Fruit fly (Drosophila melanogaster) whole organism, embryonic: ENCODE data around the gene CG13131.
A peak's percentile ranks its signal among the peaks of the same experiment; 100 is the strongest.

Source experiments
- ATbp ChIP-seq: fragments of 200-800 bp; sonication (Bioruptor generic); optimal IDR thresholded peaks from 2 replicates; lab custom pipeline; 2017; ENCODE audit warnings: missing biosample characterization, mild to moderate bottlenecking, missing genetic modification characterization, missing genetic modification reagents
- Asciz ChIP-seq: fragments of 200-800 bp; sonication (Bioruptor generic); optimal IDR thresholded peaks from 2 replicates; lab custom pipeline; 2017; ENCODE audit warnings: missing biosample characterization, mild to moderate bottlenecking, missing genetic modification characterization, missing genetic modification reagents
- Bdp1 ChIP-seq: fragments of 200-800 bp; sonication (Bioruptor generic); optimal IDR thresholded peaks from 3 replicates; lab custom pipeline; 2016; ENCODE audit warnings: missing biosample characterization, missing genetic modification characterization
- CG11456 ChIP-seq: fragments of 200-800 bp; sonication (Bioruptor generic); IDR thresholded peaks from 3 replicates; pipeline ENCODE4 v1.3.6; 2022; ENCODE audit warnings: missing biosample characterization, missing genetic modification characterization
- CG11560 ChIP-seq: fragments of 200-800 bp; sonication (Bioruptor generic); IDR thresholded peaks from 3 replicates; pipeline ENCODE4 v1.3.6; 2022; ENCODE audit warnings: missing biosample characterization, missing genetic modification characterization
- CG13424 ChIP-seq: fragments of 200-800 bp; sonication (Bioruptor generic); optimal IDR thresholded peaks from 2 replicates; lab custom pipeline; 2019; ENCODE audit warnings: missing biosample characterization, mild to moderate bottlenecking, missing genetic modification characterization, moderate library complexity
- CG16863 ChIP-seq: fragments of 200-800 bp; sonication (Bioruptor generic); optimal IDR thresholded peaks from 3 replicates; lab custom pipeline; 2016; ENCODE audit warnings: missing biosample characterization, missing genetic modification characterization
- CG17328 ChIP-seq: fragments of 200-800 bp; sonication (Bioruptor generic); IDR thresholded peaks from 2 replicates; pipeline ENCODE4 v1.3.6; 2022; ENCODE audit warnings: missing biosample characterization, missing genetic modification characterization
- CG17359 ChIP-seq: fragments of 200-800 bp; sonication (Bioruptor generic); optimal IDR thresholded peaks from 3 replicates; lab custom pipeline; 2018; ENCODE audit warnings: missing biosample characterization, mild to moderate bottlenecking, missing genetic modification characterization, moderate library complexity
- CG18764 ChIP-seq: fragments of 200-800 bp; sonication (Bioruptor generic); optimal IDR thresholded peaks from 3 replicates; lab custom pipeline; 2016; ENCODE audit warnings: missing biosample characterization, missing genetic modification characterization
- CG2875 ChIP-seq: fragments of 200-800 bp; sonication (Bioruptor generic); optimal IDR thresholded peaks from 2 replicates; lab custom pipeline; 2017; ENCODE audit warnings: missing biosample characterization, mild to moderate bottlenecking, missing genetic modification characterization, missing genetic modification reagents
- CG30403 ChIP-seq: fragments of 200-800 bp; sonication (Bioruptor generic); optimal IDR thresholded peaks from 3 replicates; lab custom pipeline; 2016; ENCODE audit warnings: missing biosample characterization, missing genetic modification characterization
- CG33557 ChIP-seq: fragments of 200-800 bp; sonication (Bioruptor generic); optimal IDR thresholded peaks from 2 replicates; lab custom pipeline; 2019; ENCODE audit warnings: missing biosample characterization, mild to moderate bottlenecking, missing genetic modification characterization, moderate library complexity
- CG42726 ChIP-seq: fragments of 200-800 bp; sonication (Bioruptor generic); IDR thresholded peaks from 2 replicates; pipeline ENCODE4 v1.3.6; 2022; ENCODE audit warnings: missing biosample characterization, missing genetic modification characterization; ENCODE audit not compliant: partially characterized antibody
- CG6175 ChIP-seq: fragments of 200-800 bp; sonication (Bioruptor generic); IDR thresholded peaks from 3 replicates; pipeline ENCODE4 v1.3.6; 2022; ENCODE audit warnings: missing biosample characterization, missing genetic modification characterization
- CG6272 ChIP-seq: fragments of 200-800 bp; sonication (Bioruptor generic); IDR thresholded peaks from 2 replicates; pipeline ENCODE4 v1.3.6; 2022; ENCODE audit warnings: missing biosample characterization, missing genetic modification characterization
- CG6813 ChIP-seq: fragments of 200-800 bp; sonication (Bioruptor generic); optimal IDR thresholded peaks from 2 replicates; lab custom pipeline; 2017; ENCODE audit warnings: missing biosample characterization, missing genetic modification characterization, mild to moderate bottlenecking, moderate library complexity, missing genetic modification reagents
- CG7357 ChIP-seq: fragments of 200-800 bp; sonication (Bioruptor generic); IDR thresholded peaks from 3 replicates; pipeline ENCODE4 v1.3.6; 2022; ENCODE audit warnings: missing biosample characterization, missing genetic modification characterization
- CG8281 ChIP-seq: fragments of 200-800 bp; sonication (Bioruptor generic); optimal IDR thresholded peaks from 2 replicates; lab custom pipeline; 2018; ENCODE audit warnings: missing biosample characterization, mild to moderate bottlenecking, missing genetic modification characterization, moderate library complexity
- CG9609 ChIP-seq: fragments of 200-800 bp; sonication (Bioruptor generic); optimal IDR thresholded peaks from 3 replicates; lab custom pipeline; 2016; ENCODE audit warnings: missing biosample characterization, missing genetic modification characterization
- CkIIα-i1 ChIP-seq: fragments of 200-800 bp; sonication (Bioruptor generic); IDR thresholded peaks from 2 replicates; pipeline ENCODE4 v1.3.6; 2022; ENCODE audit warnings: missing biosample characterization, missing genetic modification characterization
- CrebB ChIP-seq: fragments of 200-800 bp; sonication (Bioruptor generic); optimal IDR thresholded peaks from 3 replicates; lab custom pipeline; 2018; ENCODE audit warnings: missing biosample characterization, mild to moderate bottlenecking, missing genetic modification characterization
- Dref ChIP-seq: fragments of 200-800 bp; sonication (Bioruptor generic); IDR thresholded peaks from 2 replicates; pipeline ENCODE4 v1.3.6; 2022; ENCODE audit warnings: missing biosample characterization, missing genetic modification characterization
- E2f2 ChIP-seq: fragments of 200-800 bp; sonication (Bioruptor generic); IDR thresholded peaks from 2 replicates; pipeline ENCODE4 v1.3.6; 2022; ENCODE audit warnings: missing biosample characterization, missing genetic modification characterization
- Jarid2 ChIP-seq: fragments of 200-800 bp; sonication (Bioruptor generic); optimal IDR thresholded peaks from 3 replicates; lab custom pipeline; 2017; ENCODE audit warnings: mild to moderate bottlenecking, missing biosample characterization, missing genetic modification reagents, missing genetic modification characterization
- Lpt ChIP-seq: fragments of >200 bp; optimal IDR thresholded peaks from 2 replicates; lab custom pipeline; 2018; ENCODE audit warnings: missing biosample characterization, missing genetic modification characterization
- Nf-YA ChIP-seq: fragments of 200-800 bp; sonication (Bioruptor generic); IDR thresholded peaks from 2 replicates; pipeline ENCODE4 v1.3.6; 2022; ENCODE audit warnings: missing biosample characterization, missing genetic modification characterization
- Nf-YB ChIP-seq: fragments of 200-800 bp; sonication (Bioruptor generic); optimal IDR thresholded peaks from 3 replicates; lab custom pipeline; 2019; ENCODE audit warnings: missing biosample characterization, mild to moderate bottlenecking, missing genetic modification characterization, moderate library complexity
- Xrp1 ChIP-seq: fragments of 200-800 bp; sonication (Bioruptor generic); IDR thresholded peaks from 2 replicates; pipeline ENCODE4 v1.3.6; 2022; ENCODE audit warnings: missing biosample characterization, missing genetic modification characterization
- ac ChIP-seq: fragments of 200-800 bp; sonication (Bioruptor generic); optimal IDR thresholded peaks from 3 replicates; lab custom pipeline; 2017; ENCODE audit warnings: missing biosample characterization, mild to moderate bottlenecking, missing genetic modification characterization
- bsh ChIP-seq, 2 experiments: fragments of 200-800 bp; sonication (Bioruptor generic); optimal IDR thresholded peaks; 2 replicates each; lab custom pipeline; 2017 to 2018; ENCODE audit warnings: mild to moderate bottlenecking in 2 of 2, missing biosample characterization in 2 of 2, missing genetic modification characterization in 2 of 2, moderate library complexity in 1 of 2
- cas ChIP-seq: fragments of 200-800 bp; sonication (Bioruptor generic); IDR thresholded peaks from 2 replicates; pipeline ENCODE4 v1.3.6; 2022; ENCODE audit warnings: missing biosample characterization, missing genetic modification characterization
- cato ChIP-seq: fragments of 200-800 bp; sonication (Bioruptor generic); optimal IDR thresholded peaks from 2 replicates; lab custom pipeline; 2016; ENCODE audit warnings: missing biosample characterization, missing genetic modification characterization, borderline replicate concordance
- chm ChIP-seq: fragments of 200-800 bp; sonication (Bioruptor generic); IDR thresholded peaks from 2 replicates; pipeline ENCODE4 v1.3.6; 2022; ENCODE audit warnings: missing biosample characterization, missing genetic modification characterization
- danr ChIP-seq: fragments of 200-800 bp; sonication (Bioruptor generic); IDR thresholded peaks from 2 replicates; pipeline ENCODE4 v1.3.6; 2022; ENCODE audit warnings: missing biosample characterization, missing genetic modification characterization
- esg ChIP-seq: fragments of 200-800 bp; sonication (Bioruptor generic); conservative IDR thresholded peaks from 2 replicates; pipeline ENCODE4 v1.3.6; 2022; ENCODE audit warnings: missing biosample characterization, missing genetic modification characterization
- fd64A ChIP-seq: fragments of 200-800 bp; sonication (Bioruptor generic); optimal IDR thresholded peaks from 3 replicates; lab custom pipeline; 2018; ENCODE audit warnings: missing biosample characterization, mild to moderate bottlenecking, missing genetic modification characterization
- gfzf ChIP-seq: fragments of 200-800 bp; sonication (Bioruptor generic); optimal IDR thresholded peaks from 2 replicates; lab custom pipeline; 2016; ENCODE audit warnings: missing biosample characterization, mild to moderate bottlenecking, missing genetic modification characterization, moderate library complexity
- her ChIP-seq: fragments of 200-800 bp; sonication (Bioruptor generic); optimal IDR thresholded peaks from 2 replicates; lab custom pipeline; 2016; ENCODE audit warnings: missing biosample characterization, missing genetic modification characterization
- inv ChIP-seq: fragments of 200-800 bp; sonication (Bioruptor generic); IDR thresholded peaks from 2 replicates; pipeline ENCODE4 v1.3.6; 2022; ENCODE audit warnings: missing biosample characterization, missing genetic modification characterization; ENCODE audit not compliant: partially characterized antibody
- jing ChIP-seq: fragments of 200-800 bp; sonication (Bioruptor generic); optimal IDR thresholded peaks from 2 replicates; lab custom pipeline; 2018; ENCODE audit warnings: missing biosample characterization, mild to moderate bottlenecking, missing genetic modification characterization
- jumu ChIP-seq: fragments of 200-800 bp; sonication (Bioruptor generic); optimal IDR thresholded peaks from 3 replicates; lab custom pipeline; 2016; ENCODE audit warnings: missing biosample characterization, missing genetic modification characterization
- luna ChIP-seq: fragments of 200-800 bp; sonication (Bioruptor generic); optimal IDR thresholded peaks from 2 replicates; lab custom pipeline; 2016; ENCODE audit warnings: missing biosample characterization, missing genetic modification characterization
- schlank ChIP-seq: fragments of 200-800 bp; sonication (Bioruptor generic); optimal IDR thresholded peaks from 2 replicates; lab custom pipeline; 2018; ENCODE audit warnings: missing biosample characterization, mild to moderate bottlenecking, missing genetic modification characterization
- slbo ChIP-seq: fragments of 200-800 bp; sonication (Bioruptor generic); IDR thresholded peaks from 2 replicates; pipeline ENCODE4 v1.3.6; 2022; ENCODE audit warnings: missing biosample characterization, missing genetic modification characterization
- slp2 ChIP-seq: fragments of 200-800 bp; sonication (Bioruptor generic); optimal IDR thresholded peaks from 2 replicates; lab custom pipeline; 2016; ENCODE audit warnings: missing biosample characterization, missing genetic modification characterization
- ttk ChIP-seq: fragments of 200-800 bp; sonication (Bioruptor generic); IDR thresholded peaks from 2 replicates; pipeline ENCODE4 v2.1.2; 2022; ENCODE audit warnings: missing biosample characterization, missing genetic modification characterization
- unc-4 ChIP-seq: fragments of 200-800 bp; sonication (Bioruptor generic); IDR thresholded peaks from 2 replicates; pipeline ENCODE4 v1.3.6; 2022; ENCODE audit warnings: missing biosample characterization, missing genetic modification characterization; ENCODE audit not compliant: partially characterized antibody
- vfl ChIP-seq: fragments of 200-800 bp; sonication (Bioruptor generic); optimal IDR thresholded peaks from 2 replicates; lab custom pipeline; 2016; ENCODE audit warnings: missing biosample characterization, missing genetic modification characterization

Gene CG13131

dm6 chr2L:9966983-9967737 is 50.1 kb downstream of the CG13131 start, which contains the start of the genes Dref and RpL13 (continued):
- TF ChIP-seq CG33557 (peak; percentile 89), slbo (peak; percentile 77), Bdp1 (peak; percentile 64), jing (GFP tag; lab: Kevin White, UChicago) (no peak), CG6813 (GFP tag; lab: Kevin White, UChicago) (peak; percentile 93), vfl (peak; percentile 65), CG18764 (GFP tag; lab: Kevin White, UChicago) (peak; percentile 68), luna (GFP tag; lab: Kevin White, UChicago) (peak; percentile 79), ac (GFP tag; lab: Kevin White, UChicago) (peak; percentile 73), CG6175 (GFP tag; lab: Robert Waterston, UW) (peak; percentile 79), inv (GFP tag; lab: Robert Waterston, UW) (peak; percentile 76), fd64A (GFP tag; lab: Kevin White, UChicago) (peak; percentile 94), CG11456 (GFP tag; lab: Robert Waterston, UW) (peak; percentile 87), ttk (GFP tag; lab: Robert Waterston, UW) (peak; percentile 44), bsh (GFP tag; optimal IDR thresholded peaks at IDR 0.05; lab: Kevin White, UChicago) (peak; percentile 57 to 79), CG13424 (tag; lab: Kevin White, UChicago) (peak; percentile 80), unc-4 (GFP tag; lab: Robert Waterston, UW) (peak; percentile 73), schlank (tag; lab: Kevin White, UChicago) (peak; percentile 95), CG7357 (GFP tag; lab: Robert Waterston, UW) (0 out of 3 replicates have a peak, but pooled peaks have one; percentile 41), jumu (GFP tag; lab: Kevin White, UChicago) (peak; percentile 82), E2f2 (peak; percentile 84), ATbp (GFP tag; lab: Kevin White, UChicago) (peak; percentile 86), her (GFP tag; lab: Kevin White, UChicago) (peak; percentile 88), CkIIα-i1 (GFP tag; lab: Robert Waterston, UW) (peak; percentile 3; the same call in 1 of the 2 replicates), CG2875 (GFP tag; lab: Kevin White, UChicago) (peak; percentile 91), cas (no peak), danr (GFP tag; lab: Robert Waterston, UW) (no peak), CG11560 (tag; lab: Robert Waterston, UW) (0 out of 3 replicates have a peak, but pooled peaks have one; percentile 11), Nf-YB (GFP tag; lab: Kevin White, UChicago) (peak; percentile 74), CG6272 (GFP tag; lab: Robert Waterston, UW) (peak; percentile 61), Nf-YA (GFP tag; lab: Robert Waterston, UW) (peak; percentile 72), CG42726 (GFP tag; lab: Robert Waterston, UW) (no peak), gfzf (GFP tag; lab: Kevin White, UChicago) (peak; percentile 47), cato (GFP tag; lab: Kevin White, UChicago) (peak; percentile 65), CG16863 (GFP tag; lab: Kevin White, UChicago) (peak; percentile 72), Dref (GFP tag; lab: Robert Waterston, UW) (peak; percentile 81), Asciz (peak; percentile 92), CG30403 (GFP tag; lab: Kevin White, UChicago) (peak; percentile 80), slp2 (GFP tag; lab: Kevin White, UChicago) (peak; percentile 90), CG9609 (peak; percentile 72), esg (peak; percentile 52), CrebB (peak; percentile 92), CG17328 (GFP tag; lab: Robert Waterston, UW) (peak; percentile 88), chm (peak; percentile 95), Xrp1 (GFP tag; lab: Robert Waterston, UW) (peak; percentile 58; the same call in 1 of the 2 replicates), Jarid2 (GFP tag; lab: Kevin White, UChicago) (no peak), Lpt (GFP tag; lab: Kevin White, UChicago) (no peak), CG17359 (tag; lab: Kevin White, UChicago) (peak; percentile 85), CG8281 (tag; lab: Kevin White, UChicago) (peak; percentile 70)
